Fruit fly (Drosophila melanogaster) whole organism, embryonic: ENCODE results near the gene cni.
A peak's percentile ranks its signal among the peaks of the same experiment; 100 is the strongest.

Source experiments
- ATbp ChIP-seq: fragments of 200-800 bp; sonication (Bioruptor generic); optimal IDR thresholded peaks from 2 replicates; lab custom pipeline; 2017; ENCODE audit warnings: missing biosample characterization, mild to moderate bottlenecking, missing genetic modification characterization, missing genetic modification reagents
- Adf1 ChIP-seq: fragments of 200-800 bp; sonication (Bioruptor generic); IDR thresholded peaks from 2 replicates; pipeline ENCODE4 v1.3.6; 2022; ENCODE audit warnings: missing biosample characterization, missing genetic modification characterization
- Atf3 ChIP-seq: fragments of 200-800 bp; sonication (Bioruptor generic); optimal IDR thresholded peaks from 3 replicates; lab custom pipeline; 2016; ENCODE audit warnings: missing biosample characterization, missing genetic modification characterization
- Awh ChIP-seq: fragments of 200-800 bp; sonication (Bioruptor generic); IDR thresholded peaks from 2 replicates; pipeline ENCODE4, ENCODE4 v1.3.6; 2022; ENCODE audit warnings: missing biosample characterization, missing genetic modification characterization
- CG10147 ChIP-seq: fragments of 200-800 bp; sonication (Bioruptor generic); optimal IDR thresholded peaks from 2 replicates; lab custom pipeline; 2019; ENCODE audit warnings: missing biosample characterization, mild to moderate bottlenecking, missing genetic modification characterization, moderate library complexity
- CG11247 ChIP-seq: fragments of 200-800 bp; sonication (Bioruptor generic); IDR thresholded peaks from 2 replicates; pipeline ENCODE4 v1.3.6; 2022; ENCODE audit warnings: missing biosample characterization, missing genetic modification characterization
- CG11504 ChIP-seq: fragments of 200-800 bp; sonication (Bioruptor generic); optimal IDR thresholded peaks from 3 replicates; lab custom pipeline; 2019; ENCODE audit warnings: missing biosample characterization, mild to moderate bottlenecking, missing genetic modification characterization, moderate library complexity
- CG14014 ChIP-seq: fragments of 200-800 bp; sonication (Bioruptor generic); IDR thresholded peaks from 2 replicates; pipeline ENCODE4 v1.3.6; 2022; ENCODE audit warnings: missing biosample characterization, missing genetic modification characterization
- CG17186 ChIP-seq: fragments of 200-800 bp; sonication (Bioruptor generic); optimal IDR thresholded peaks from 3 replicates; lab custom pipeline; 2017; ENCODE audit warnings: missing biosample characterization, missing genetic modification reagents, missing genetic modification characterization
- CG3163 ChIP-seq: fragments of 200-800 bp; sonication (Bioruptor generic); optimal IDR thresholded peaks from 3 replicates; lab custom pipeline; 2016; ENCODE audit warnings: missing biosample characterization, missing genetic modification characterization
- CG4282 ChIP-seq: fragments of 200-800 bp; sonication (Bioruptor generic); optimal IDR thresholded peaks from 2 replicates; lab custom pipeline; 2016; ENCODE audit warnings: missing biosample characterization, missing genetic modification characterization
- CG8944 ChIP-seq: fragments of 200-800 bp; sonication (Bioruptor generic); optimal IDR thresholded peaks from 3 replicates; lab custom pipeline; 2016; ENCODE audit warnings: missing biosample characterization, missing genetic modification characterization
- CHES-1-like ChIP-seq: fragments of 200-800 bp; sonication (Bioruptor generic); optimal IDR thresholded peaks from 2 replicates; lab custom pipeline; 2016; ENCODE audit warnings: missing biosample characterization, missing genetic modification characterization
- Dek ChIP-seq: fragments of 200-800 bp; sonication (Bioruptor generic); optimal IDR thresholded peaks from 3 replicates; lab custom pipeline; 2019; ENCODE audit warnings: missing biosample characterization, mild to moderate bottlenecking, missing genetic modification characterization, moderate library complexity
- Eip74EF ChIP-seq, 2 experiments: fragments of 200-800 bp in 1 of 2; fragments of >200 bp in 1 of 2; sonication (Bioruptor generic) in 1 of 2; optimal IDR thresholded peaks; 2 replicates each; lab custom pipeline; 2017 to 2019; ENCODE audit warnings: missing biosample characterization in 2 of 2, missing genetic modification characterization in 2 of 2, mild to moderate bottlenecking in 1 of 2, moderate library complexity in 1 of 2
- Ets65A ChIP-seq: fragments of 200-800 bp; sonication (Bioruptor generic); peaks from one replicate; lab custom pipeline; 2016; ENCODE audit warnings: missing biosample characterization, missing genetic modification characterization
- Ets97D ChIP-seq: fragments of 200-800 bp; sonication (Bioruptor generic); optimal IDR thresholded peaks from 3 replicates; lab custom pipeline; 2016; ENCODE audit warnings: missing biosample characterization, missing genetic modification characterization
- Fer1 ChIP-seq: fragments of 200-800 bp; sonication (Bioruptor generic); optimal IDR thresholded peaks from 2 replicates; lab custom pipeline; 2017; ENCODE audit warnings: missing biosample characterization, mild to moderate bottlenecking, missing genetic modification characterization
- Hmr ChIP-seq: fragments of 200-800 bp; sonication (Bioruptor generic); optimal IDR thresholded peaks from 3 replicates; lab custom pipeline; 2017; ENCODE audit warnings: mild to moderate bottlenecking, missing biosample characterization, missing genetic modification reagents, missing genetic modification characterization
- Jarid2 ChIP-seq: fragments of 200-800 bp; sonication (Bioruptor generic); optimal IDR thresholded peaks from 3 replicates; lab custom pipeline; 2017; ENCODE audit warnings: mild to moderate bottlenecking, missing biosample characterization, missing genetic modification reagents, missing genetic modification characterization
- Oaz ChIP-seq: fragments of 200-800 bp; sonication (Bioruptor generic); IDR thresholded peaks from 2 replicates; pipeline ENCODE4 v1.3.6; 2022; ENCODE audit warnings: missing biosample characterization, missing genetic modification characterization
- Pdp1 ChIP-seq, 2 experiments: fragments of 200-800 bp; sonication (Bioruptor generic); optimal IDR thresholded peaks; 3 replicates each; lab custom pipeline; 2016; ENCODE audit warnings: missing biosample characterization in 2 of 2, missing genetic modification characterization in 2 of 2, mild to moderate bottlenecking in 1 of 2, moderate library complexity in 1 of 2
- Rfx ChIP-seq: fragments of 200-800 bp; sonication (Bioruptor generic); IDR thresholded peaks from 2 replicates; pipeline ENCODE4 v1.3.6; 2022; ENCODE audit warnings: missing biosample characterization, missing genetic modification characterization
- al ChIP-seq: fragments of 200-800 bp; sonication (Bioruptor generic); IDR thresholded peaks from 2 replicates; pipeline ENCODE4 v1.3.6; 2022; ENCODE audit warnings: missing biosample characterization, missing genetic modification characterization
- ara ChIP-seq: fragments of 200-800 bp; sonication (Bioruptor generic); IDR thresholded peaks from 2 replicates; pipeline ENCODE4 v1.3.6; 2022; ENCODE audit warnings: missing biosample characterization, missing genetic modification characterization
- ash1 ChIP-seq: fragments of 200-800 bp; sonication (Bioruptor generic); optimal IDR thresholded peaks from 2 replicates; lab custom pipeline; 2018; ENCODE audit warnings: missing biosample characterization, mild to moderate bottlenecking, missing genetic modification characterization
- disco-r ChIP-seq: fragments of 200-800 bp; sonication (Bioruptor generic); optimal IDR thresholded peaks from 2 replicates; lab custom pipeline; 2016; ENCODE audit warnings: missing biosample characterization, missing genetic modification characterization
- ems ChIP-seq: fragments of 200-800 bp; sonication (Bioruptor generic); optimal IDR thresholded peaks from 3 replicates; lab custom pipeline; 2016; ENCODE audit warnings: missing biosample characterization, missing genetic modification characterization
- esg ChIP-seq: fragments of 200-800 bp; sonication (Bioruptor generic); conservative IDR thresholded peaks from 2 replicates; pipeline ENCODE4 v1.3.6; 2022; ENCODE audit warnings: missing biosample characterization, missing genetic modification characterization
- ftz-f1 ChIP-seq: fragments of 200-800 bp; sonication (Bioruptor generic); optimal IDR thresholded peaks from 2 replicates; lab custom pipeline; 2016; ENCODE audit warnings: missing biosample characterization, missing genetic modification characterization
- jing ChIP-seq: fragments of 200-800 bp; sonication (Bioruptor generic); optimal IDR thresholded peaks from 2 replicates; lab custom pipeline; 2018; ENCODE audit warnings: missing biosample characterization, mild to moderate bottlenecking, missing genetic modification characterization
- lab ChIP-seq: fragments of 200-800 bp; sonication (Bioruptor generic); optimal IDR thresholded peaks from 3 replicates; lab custom pipeline; 2017; ENCODE audit warnings: missing biosample characterization, missing genetic modification characterization, mild to moderate bottlenecking, moderate library complexity, missing genetic modification reagents
- lola ChIP-seq, 3 experiments: fragments of >200 bp in 2 of 3; fragments of 200-800 bp in 1 of 3; sonication (Bioruptor generic) in 1 of 3; optimal IDR thresholded peaks; 2 replicates each; lab custom pipeline; 2017 to 2019; ENCODE audit warnings: missing biosample characterization in 3 of 3, missing genetic modification characterization in 3 of 3, mild to moderate bottlenecking in 1 of 3, moderate library complexity in 1 of 3
- oc ChIP-seq: fragments of 200-800 bp; sonication (Bioruptor generic); optimal IDR thresholded peaks from 2 replicates; lab custom pipeline; 2018; ENCODE audit warnings: missing biosample characterization, mild to moderate bottlenecking, missing genetic modification characterization, moderate library complexity
- peb ChIP-seq: fragments of 200-800 bp; sonication (Bioruptor generic); IDR thresholded peaks from 2 replicates; pipeline ENCODE4 v1.3.6; 2022; ENCODE audit warnings: missing biosample characterization, missing genetic modification characterization
- prd ChIP-seq, 3 experiments: fragments of >200 bp in 2 of 3; fragments of 200-800 bp in 1 of 3; sonication (Bioruptor generic) in 1 of 3; optimal IDR thresholded peaks in 2 of 3; IDR thresholded peaks in 1 of 3; 2 replicates in 2 of 3; 3 replicates in 1 of 3; pipeline versions ENCODE4 v1.3.6 to Lab custom; 2017 to 2022; ENCODE audit warnings: missing biosample characterization in 1 of 3, missing genetic modification characterization in 1 of 3
- rib ChIP-seq: fragments of 200-800 bp; sonication (Bioruptor generic); IDR thresholded peaks from 2 replicates; pipeline ENCODE4 v1.3.6; 2022; ENCODE audit warnings: missing biosample characterization, missing genetic modification characterization
- ro ChIP-seq: fragments of 200-800 bp; sonication (Bioruptor generic); IDR thresholded peaks from 2 replicates; pipeline ENCODE4 v1.3.6; 2022; ENCODE audit warnings: missing biosample characterization, missing genetic modification characterization
- run ChIP-seq: fragments of 200-800 bp; sonication (Bioruptor generic); optimal IDR thresholded peaks from 3 replicates; lab custom pipeline; 2018; ENCODE audit warnings: missing biosample characterization, mild to moderate bottlenecking, missing genetic modification characterization
- scrt ChIP-seq: fragments of 200-800 bp; sonication (Bioruptor generic); optimal IDR thresholded peaks from 2 replicates; lab custom pipeline; 2018; ENCODE audit warnings: missing biosample characterization, mild to moderate bottlenecking, missing genetic modification characterization, moderate library complexity
- sisA ChIP-seq: fragments of 200-800 bp; sonication (Bioruptor generic); IDR thresholded peaks from 2 replicates; pipeline ENCODE4 v1.3.6; 2022; ENCODE audit warnings: missing biosample characterization, missing genetic modification characterization
- stc ChIP-seq: fragments of 200-800 bp; sonication (Bioruptor generic); IDR thresholded peaks from 2 replicates; pipeline ENCODE4 v1.3.6; 2022; ENCODE audit warnings: missing biosample characterization, missing genetic modification characterization
- trem ChIP-seq: fragments of 200-800 bp; optimal IDR thresholded peaks from 3 replicates; lab custom pipeline; 2019; ENCODE audit warnings: missing biosample characterization, mild to moderate bottlenecking, missing genetic modification characterization, moderate library complexity
- tx ChIP-seq: fragments of 200-800 bp; sonication (Bioruptor generic); optimal IDR thresholded peaks from 2 replicates; lab custom pipeline; 2016; ENCODE audit warnings: missing biosample characterization, missing genetic modification characterization
- unpg ChIP-seq: fragments of 200-800 bp; sonication (Bioruptor generic); optimal IDR thresholded peaks from 3 replicates; lab custom pipeline; 2018; ENCODE audit warnings: missing biosample characterization, mild to moderate bottlenecking, missing genetic modification characterization, moderate library complexity
- yki ChIP-seq: fragments of >200 bp; optimal IDR thresholded peaks from 3 replicates; lab custom pipeline; 2018
- z ChIP-seq: fragments of 200-800 bp; sonication (Bioruptor generic); IDR thresholded peaks from 3 replicates; pipeline ENCODE4 v1.3.6; 2022; ENCODE audit warnings: missing biosample characterization, missing genetic modification characterization
- zen2 ChIP-seq: fragments of 200-800 bp; sonication (Bioruptor generic); IDR thresholded peaks from 3 replicates; pipeline ENCODE4 v1.3.6; 2022; ENCODE audit warnings: missing biosample characterization, missing genetic modification characterization; ENCODE audit not compliant: partially characterized antibody

cni gene

dm6 chr2L:16350742-16351568 is 40.4 kb upstream of the cni start (continued):
- TF ChIP-seq CHES-1-like (GFP tag; lab: Kevin White, UChicago): peak; percentile 98
- peak; percentile 84 for TF ChIP-seq z (GFP tag; lab: Robert Waterston, UW)
- peak; percentile 98 for TF ChIP-seq CG11504 (tag; lab: Kevin White, UChicago)
- peak; percentile 95 for TF ChIP-seq Atf3
- peak; percentile 66 for TF ChIP-seq yki (lab: Kevin White, UChicago)
- peak; percentile 99 for TF ChIP-seq oc (tag; lab: Kevin White, UChicago)
- TF ChIP-seq jing (GFP tag; lab: Kevin White, UChicago): peak; percentile 97
- peak; percentile 97 for TF ChIP-seq tx (GFP tag; lab: Kevin White, UChicago)
- peak; percentile 99 for TF ChIP-seq sisA (GFP tag; lab: Robert Waterston, UW)
- TF ChIP-seq CG4282: peak; percentile 77
- TF ChIP-seq Jarid2 (GFP tag; lab: Kevin White, UChicago): peak; percentile 95
- TF ChIP-seq Oaz: peak; percentile 99
- TF ChIP-seq Ets97D (GFP tag; lab: Kevin White, UChicago): peak; percentile 94
- peak; percentile 98 for TF ChIP-seq al (GFP tag; lab: Robert Waterston, UW)
- peak; percentile 96 for TF ChIP-seq ro (GFP tag; lab: Robert Waterston, UW)
- TF ChIP-seq unpg (GFP tag; lab: Kevin White, UChicago): peak; percentile 99
- peak; percentile 99 for TF ChIP-seq rib
- peak; percentile 96 for TF ChIP-seq CG8944 (GFP tag; lab: Kevin White, UChicago)
- peak; percentile 89 for TF ChIP-seq CG3163
- TF ChIP-seq disco-r: peak; percentile 97
- peak; percentile 98 for TF ChIP-seq CG11247 (GFP tag; lab: Robert Waterston, UW)
- TF ChIP-seq zen2 (GFP tag; lab: Robert Waterston, UW): no peak
- TF ChIP-seq peb: peak; percentile 98
- TF ChIP-seq ems (GFP tag; lab: Kevin White, UChicago): peak; percentile 99
- TF ChIP-seq Adf1 (GFP tag; lab: Robert Waterston, UW): peak; percentile 90
- peak; percentile 99 for TF ChIP-seq esg (GFP tag; lab: Robert Waterston, UW)
- TF ChIP-seq prd (optimal IDR thresholded peaks at IDR 0.05; lab: Kevin White, UChicago): no peak
- peak; percentile 99 for TF ChIP-seq prd (GFP tag; IDR thresholded peaks at IDR 0.05; lab: Robert Waterston, UW)
- TF ChIP-seq Dek: peak; percentile 99
- peak; percentile 100 for TF ChIP-seq Fer1 (GFP tag; lab: Kevin White, UChicago)
- peak; percentile 99 for TF ChIP-seq Rfx (GFP tag; lab: Robert Waterston, UW)
- TF ChIP-seq ara: peak; percentile 99
- peak; percentile 90 for TF ChIP-seq ftz-f1 (GFP tag; lab: Kevin White, UChicago)
- peak; percentile 99 for TF ChIP-seq Awh (GFP tag; lab: Robert Waterston, UW)
- peak; percentile 100 for TF ChIP-seq Ets65A (GFP tag; lab: Kevin White, UChicago)
- peak; percentile 99 for TF ChIP-seq run (tag; lab: Kevin White, UChicago)
- TF ChIP-seq scrt (GFP tag; lab: Kevin White, UChicago): peak; percentile 98
- peak in 1 of 3 experiments; percentile 98 for TF ChIP-seq lola (GFP tag; optimal IDR thresholded peaks at IDR 0.05; lab: Kevin White, UChicago)
- TF ChIP-seq Pdp1 (GFP tag; optimal IDR thresholded peaks at IDR 0.05; lab: Kevin White, UChicago): peak; percentile 98
- peak; percentile 99 for TF ChIP-seq CG14014 (GFP tag; lab: Robert Waterston, UW)
- TF ChIP-seq Eip74EF (GFP tag; optimal IDR thresholded peaks at IDR 0.05; lab: Kevin White, UChicago): peak in 1 of 2 experiments; percentile 99
- TF ChIP-seq lab (GFP tag; lab: Kevin White, UChicago): peak; percentile 100
- peak; percentile 96 for TF ChIP-seq trem (tag; lab: Kevin White, UChicago)
- TF ChIP-seq CG17186 (GFP tag; lab: Kevin White, UChicago): peak; percentile 93
- peak; percentile 99 for TF ChIP-seq CG10147 (GFP tag; lab: Kevin White, UChicago)
- TF ChIP-seq ash1 (GFP tag; lab: Kevin White, UChicago): peak; percentile 97
- peak; percentile 99 for TF ChIP-seq stc (GFP tag; lab: Robert Waterston, UW)
- TF ChIP-seq Hmr: peak; percentile 99
- TF ChIP-seq ATbp (GFP tag; lab: Kevin White, UChicago): peak; percentile 99
